Fruit fly (Drosophila melanogaster) whole organism, adult: ENCODE data around the gene Ktl.

ENCODE experiments used
- CG33017 ChIP-seq: fragments of 200-800 bp; sonication (Bioruptor generic); optimal IDR thresholded peaks from 2 replicates; lab custom pipeline; 2018; ENCODE audit warnings: missing biosample characterization, mild to moderate bottlenecking, missing genetic modification characterization, moderate library complexity
- CG7101 ChIP-seq: fragments of 200-800 bp; sonication (Bioruptor generic); optimal IDR thresholded peaks from 2 replicates; lab custom pipeline; 2018; ENCODE audit warnings: missing biosample characterization, mild to moderate bottlenecking, missing genetic modification characterization, moderate library complexity

DNA sequence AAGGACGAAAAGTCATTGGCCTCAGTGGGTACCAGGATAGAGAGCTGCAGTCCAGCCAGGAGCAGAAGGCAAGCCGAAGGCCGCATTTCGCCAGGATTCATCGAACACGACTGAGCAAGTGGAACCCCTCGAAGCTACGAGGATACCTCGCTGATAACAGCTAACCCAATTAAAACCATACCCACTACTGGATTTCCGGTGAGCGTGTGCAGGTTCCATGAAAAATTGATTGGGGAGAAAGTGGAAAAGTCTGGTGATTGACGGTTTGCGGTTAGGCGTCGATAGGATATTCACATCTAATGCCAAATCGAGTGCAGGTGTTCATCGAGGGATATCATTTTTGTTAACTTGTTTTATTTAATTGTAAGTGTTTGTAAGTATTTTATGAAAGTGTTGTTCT, 37.3 kb downstream of the Ktl start, which contains the start of gene Ir93a:
- TF ChIP-seq CG7101 (tag; lab: Kevin White, UChicago) (no peak), CG33017 (no peak)
